Worm (Caenorhabditis elegans) whole organism, L1 larva: ENCODE data around the gene lgc-52.

Experiments used
- egl-27 ChIP-seq, 2 experiments: fragments of 150-350 bp in 1 of 2; sonication (generic microtip); optimal IDR thresholded peaks; 3 replicates each; lab custom pipeline; 2017 to 2018; ENCODE audit warnings: missing biosample characterization in 2 of 2, missing genetic modification characterization in 2 of 2, missing genetic modification reagents in 2 of 2
- nhr-237 ChIP-seq: fragments of 150-350 bp; optimal IDR thresholded peaks from 2 replicates; lab custom pipeline; 2014; ENCODE audit warnings: missing biosample characterization, missing genetic modification characterization

ce11 chrIV:15291162-15291561 lies 55.2 kb downstream of the lgc-52 start, which contains the start of gene pqn-90:
- no peak for TF ChIP-seq nhr-237 (tag; lab: Kevin White, UChicago)
- TF ChIP-seq egl-27 (tag; optimal IDR thresholded peaks at IDR 0.05; lab: Kevin White, UChicago) = no peak
